Fruit fly (Drosophila melanogaster): ENCODE results near the gene lectin-21Ca.

lectin-21Ca gene

DNA sequence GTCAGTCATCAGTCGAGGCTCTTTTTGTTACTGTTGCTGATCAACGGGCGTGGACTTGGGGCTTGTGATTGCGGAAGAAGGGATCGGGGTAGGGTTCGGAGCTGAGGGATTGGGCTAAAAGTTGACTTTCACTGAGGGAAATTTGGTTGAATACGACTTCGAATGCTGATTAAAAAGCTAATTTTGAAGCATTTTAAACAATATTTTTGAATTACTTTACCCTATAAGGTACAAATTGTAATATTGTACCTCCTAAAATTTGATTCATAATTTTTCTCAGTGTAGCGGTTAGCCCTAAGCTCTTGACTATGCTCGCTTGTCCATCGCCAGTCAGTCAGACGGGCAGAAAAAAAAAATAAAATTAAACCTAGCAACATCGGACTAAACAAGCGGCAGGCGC, 22.1 kb downstream of the lectin-21Ca start:
- TF ChIP-seq CG8478 (optimal IDR thresholded peaks at IDR 0.05) (no peak), Dll (optimal IDR thresholded peaks at IDR 0.05) (no peak), pan (optimal IDR thresholded peaks at IDR 0.05) (no peak)

DNA sequence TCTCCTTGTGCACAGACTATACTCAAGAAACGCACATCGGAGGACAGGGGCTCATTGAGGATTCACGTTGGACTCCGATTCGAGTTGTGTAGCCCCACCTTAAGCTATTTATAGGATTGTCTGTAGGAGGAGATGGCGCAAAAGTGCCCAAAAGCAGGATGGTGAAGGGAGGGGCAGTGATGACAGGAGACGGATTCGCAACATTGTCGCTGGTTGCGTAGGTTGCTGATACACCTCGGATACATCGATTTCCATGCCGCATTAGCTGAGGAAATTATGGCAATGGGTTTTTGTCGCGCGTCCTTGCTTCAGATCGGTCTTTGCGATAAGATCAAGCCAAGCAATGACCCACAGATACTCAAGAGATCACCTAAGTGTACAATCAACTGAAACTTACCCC, 23.2 kb downstream of the lectin-21Ca start:
- TF ChIP-seq pan (optimal IDR thresholded peaks at IDR 0.05), result no peak
- TF ChIP-seq CG8478 (optimal IDR thresholded peaks at IDR 0.05), result no peak
- no peak for TF ChIP-seq EcR (GFP tag; optimal IDR thresholded peaks at IDR 0.05)

DNA sequence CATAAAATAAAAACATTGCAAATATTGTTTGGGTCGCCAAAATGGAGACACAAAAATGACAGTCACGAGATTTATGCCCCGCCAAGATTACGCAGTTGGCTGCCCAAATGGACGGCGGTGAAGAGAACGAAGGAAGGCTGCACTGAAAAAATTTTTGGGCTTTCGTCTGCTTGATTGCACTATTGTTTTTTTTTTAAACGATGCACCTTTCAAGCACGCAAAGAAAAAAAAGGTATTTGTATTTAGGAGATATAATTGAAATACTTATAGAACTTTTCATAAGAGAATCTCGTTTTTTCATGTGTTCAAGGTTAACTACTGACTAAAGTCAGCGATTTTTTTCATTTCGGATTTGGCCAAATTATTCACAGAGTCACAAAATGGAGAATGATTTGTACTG, 26.4 kb downstream of the lectin-21Ca start:
- TF ChIP-seq Dll (optimal IDR thresholded peaks at IDR 0.05), result no peak
- TF ChIP-seq pan (optimal IDR thresholded peaks at IDR 0.05), result no peak
- no peak for TF ChIP-seq CG8478 (optimal IDR thresholded peaks at IDR 0.05)
- no peak for TF ChIP-seq EcR (GFP tag; optimal IDR thresholded peaks at IDR 0.05)

DNA sequence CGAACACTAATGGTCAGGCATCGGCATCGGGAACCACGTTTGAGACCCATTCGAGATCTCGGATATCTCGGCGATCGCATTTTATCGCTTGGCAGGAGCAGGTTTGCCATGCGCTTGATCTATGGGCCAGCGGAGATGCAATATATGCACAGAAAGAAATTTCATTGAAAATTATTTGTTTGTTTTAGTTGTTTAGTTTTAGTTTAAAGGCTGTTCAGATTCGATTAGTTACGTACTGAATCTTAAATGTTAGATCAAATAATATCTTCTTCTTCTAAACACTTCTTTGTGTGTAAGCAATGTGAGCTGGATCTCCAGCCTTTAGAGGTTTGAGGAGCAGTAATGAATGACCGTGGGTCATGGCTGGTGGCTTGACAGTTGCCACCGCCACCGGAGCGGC, 29.4 kb downstream of the lectin-21Ca start:
- TF ChIP-seq Dll (optimal IDR thresholded peaks at IDR 0.05) (no peak), pan (optimal IDR thresholded peaks at IDR 0.05) (no peak), EcR (GFP tag; optimal IDR thresholded peaks at IDR 0.05) (no peak), psq (optimal IDR thresholded peaks at IDR 0.05) (no peak), usp (GFP tag; optimal IDR thresholded peaks at IDR 0.05) (no peak)

DNA sequence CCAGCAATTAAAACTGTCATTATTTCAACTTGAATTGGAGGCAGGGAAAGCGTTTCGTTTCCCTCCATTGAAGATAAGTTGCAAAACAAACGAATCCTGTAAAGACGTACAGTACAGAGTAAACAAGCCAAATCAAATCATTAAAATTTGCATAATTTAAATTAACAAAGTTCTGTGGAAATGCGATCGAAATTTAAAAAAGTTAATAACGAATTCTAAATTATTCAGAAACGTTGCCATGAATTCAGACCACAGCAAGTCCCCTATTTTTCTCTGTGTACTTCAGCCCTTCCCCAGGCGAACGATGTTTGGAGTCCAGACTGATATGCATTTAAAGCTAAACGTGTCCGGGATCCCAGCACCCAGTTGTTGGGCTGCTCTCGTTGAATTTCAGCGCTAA, 33.6 kb downstream of the lectin-21Ca start:
- TF ChIP-seq usp (GFP tag; optimal IDR thresholded peaks at IDR 0.05) (no peak), Dll (optimal IDR thresholded peaks at IDR 0.05) (no peak), CG8478 (optimal IDR thresholded peaks at IDR 0.05) (no peak)

DNA sequence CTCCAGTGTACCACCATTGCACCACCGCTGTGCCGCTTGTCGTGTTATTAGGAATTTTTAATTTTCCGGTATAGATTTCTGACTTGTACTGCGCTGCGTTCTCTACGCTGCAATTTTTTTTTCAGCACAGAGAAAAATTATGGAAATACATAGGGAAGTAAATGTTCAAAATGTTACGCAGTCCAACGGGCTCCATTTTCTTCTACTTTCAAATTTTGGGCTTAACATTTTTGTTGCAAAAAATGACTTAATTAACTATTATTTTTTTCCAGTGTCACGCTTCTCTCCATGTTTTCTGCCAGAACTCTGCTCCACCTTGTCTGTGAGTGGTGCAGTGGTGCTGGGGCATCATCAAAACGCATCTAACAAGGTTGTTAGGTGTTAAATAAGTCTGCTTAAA, 36.6 kb downstream of the lectin-21Ca start:
- TF ChIP-seq pan (optimal IDR thresholded peaks at IDR 0.05) (no peak), EcR (GFP tag; optimal IDR thresholded peaks at IDR 0.05) (no peak), usp (GFP tag; optimal IDR thresholded peaks at IDR 0.05) (no peak), psq (optimal IDR thresholded peaks at IDR 0.05) (no peak), Dll (optimal IDR thresholded peaks at IDR 0.05) (no peak), CG8478 (optimal IDR thresholded peaks at IDR 0.05) (no peak)

DNA sequence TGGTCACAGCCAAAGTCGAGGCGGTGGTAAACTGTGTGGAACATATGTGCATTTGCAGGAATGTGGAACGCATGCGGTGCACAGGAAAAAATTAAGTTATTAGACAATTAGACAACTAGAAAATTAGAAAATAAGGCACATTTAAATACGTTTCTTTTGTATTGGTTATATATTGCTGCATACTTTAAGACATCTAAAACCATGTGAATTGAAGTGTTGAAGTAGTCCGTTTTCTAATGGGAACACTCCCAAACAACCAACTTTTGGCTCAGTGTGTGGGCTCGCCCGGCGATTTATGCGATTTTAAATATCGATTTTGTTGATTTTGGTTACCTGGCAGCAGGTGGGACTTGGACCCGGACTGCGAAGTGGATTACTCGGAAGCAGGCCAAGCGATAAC, 39.9 kb downstream of the lectin-21Ca start:
- no peak for TF ChIP-seq psq (optimal IDR thresholded peaks at IDR 0.05)
- no peak for TF ChIP-seq Dll (optimal IDR thresholded peaks at IDR 0.05)
- TF ChIP-seq CG8478 (optimal IDR thresholded peaks at IDR 0.05), result no peak
- TF ChIP-seq EcR (GFP tag; optimal IDR thresholded peaks at IDR 0.05), result no peak
- TF ChIP-seq pan (optimal IDR thresholded peaks at IDR 0.05), result no peak
- no peak for TF ChIP-seq usp (GFP tag; optimal IDR thresholded peaks at IDR 0.05)

DNA sequence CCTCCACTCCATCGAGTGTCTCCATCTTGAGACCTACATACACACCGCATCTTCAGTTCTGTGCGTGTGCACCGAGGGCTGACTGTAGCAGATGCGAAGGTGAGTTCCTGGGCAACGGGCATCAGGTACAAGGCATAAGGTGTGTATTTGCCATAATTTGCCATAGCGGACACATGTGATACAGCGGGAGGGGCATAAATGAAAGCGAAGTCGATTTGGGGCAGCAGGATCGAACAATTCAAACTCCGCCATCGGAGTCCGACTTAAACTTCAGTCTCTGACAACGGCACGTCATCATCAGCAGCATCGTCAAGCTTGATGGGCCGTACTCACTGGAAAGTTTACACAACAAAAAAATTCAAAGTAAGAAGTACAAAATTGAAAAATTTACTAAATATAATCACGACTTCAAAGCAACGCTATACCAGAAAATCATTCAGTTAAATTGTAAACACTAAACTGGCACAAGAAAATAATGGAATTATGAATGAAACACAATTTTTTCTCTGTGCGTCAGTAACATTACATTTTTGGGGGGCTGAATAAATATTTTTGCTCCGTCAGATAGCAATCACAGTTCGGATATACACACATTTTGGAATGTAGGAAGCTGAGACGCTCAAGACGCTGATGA, 44.6 kb downstream of the lectin-21Ca start:
- TF ChIP-seq EcR (GFP tag; optimal IDR thresholded peaks at IDR 0.05) (no peak), pan (optimal IDR thresholded peaks at IDR 0.05) (no peak), usp (GFP tag; optimal IDR thresholded peaks at IDR 0.05) (no peak)

DNA sequence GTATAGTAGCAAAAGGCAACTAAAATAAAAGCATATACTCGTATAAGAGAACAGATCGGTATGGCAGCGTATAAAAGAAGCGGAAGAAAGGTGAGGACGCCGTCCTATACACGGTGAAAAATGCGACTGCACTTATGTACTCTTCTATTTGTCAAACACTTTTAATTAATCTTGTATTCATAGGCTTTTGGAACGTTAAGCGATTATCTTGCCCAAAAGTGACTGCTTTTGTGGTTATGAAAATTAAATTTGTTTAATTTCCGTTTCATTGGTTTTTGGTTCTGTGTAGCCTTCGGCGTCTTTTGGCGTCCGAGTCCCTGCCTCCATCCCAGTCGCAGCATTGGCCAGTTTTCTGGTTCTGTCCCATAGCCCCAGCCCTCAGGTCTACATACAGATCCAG, 46.4 kb downstream of the lectin-21Ca start:
- no peak for TF ChIP-seq pan (optimal IDR thresholded peaks at IDR 0.05)
- TF ChIP-seq usp (GFP tag; optimal IDR thresholded peaks at IDR 0.05), result no peak
- TF ChIP-seq EcR (GFP tag; optimal IDR thresholded peaks at IDR 0.05), result no peak
- no peak for TF ChIP-seq psq (optimal IDR thresholded peaks at IDR 0.05)
- no peak for TF ChIP-seq CG8478 (optimal IDR thresholded peaks at IDR 0.05)
- no peak for TF ChIP-seq Dll (optimal IDR thresholded peaks at IDR 0.05)

DNA sequence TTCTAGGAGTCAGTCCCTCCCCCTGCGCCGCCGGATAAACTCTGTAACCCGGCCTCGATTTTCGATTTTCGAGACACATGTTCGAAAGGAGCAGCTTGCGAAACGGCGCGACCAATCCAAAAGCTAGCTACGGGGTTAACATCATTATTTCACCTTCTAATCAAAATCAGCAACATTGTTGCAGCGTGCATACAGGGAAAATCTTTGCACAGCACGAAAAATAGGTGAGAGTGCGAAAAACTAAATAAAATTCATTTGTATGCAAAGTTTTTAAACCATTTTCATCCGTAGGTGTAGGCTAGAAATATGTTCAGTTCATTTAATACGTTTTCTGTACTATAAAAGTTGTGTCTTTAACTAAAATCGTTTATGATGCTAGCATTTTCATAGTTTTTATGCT, 47.9 kb downstream of the lectin-21Ca start:
- TF ChIP-seq psq (optimal IDR thresholded peaks at IDR 0.05), result no peak
- TF ChIP-seq EcR (GFP tag; optimal IDR thresholded peaks at IDR 0.05), result no peak
- no peak for TF ChIP-seq CG8478 (optimal IDR thresholded peaks at IDR 0.05)
- no peak for TF ChIP-seq Dll (optimal IDR thresholded peaks at IDR 0.05)
- no peak for TF ChIP-seq pan (optimal IDR thresholded peaks at IDR 0.05)
- no peak for TF ChIP-seq usp (GFP tag; optimal IDR thresholded peaks at IDR 0.05)

DNA sequence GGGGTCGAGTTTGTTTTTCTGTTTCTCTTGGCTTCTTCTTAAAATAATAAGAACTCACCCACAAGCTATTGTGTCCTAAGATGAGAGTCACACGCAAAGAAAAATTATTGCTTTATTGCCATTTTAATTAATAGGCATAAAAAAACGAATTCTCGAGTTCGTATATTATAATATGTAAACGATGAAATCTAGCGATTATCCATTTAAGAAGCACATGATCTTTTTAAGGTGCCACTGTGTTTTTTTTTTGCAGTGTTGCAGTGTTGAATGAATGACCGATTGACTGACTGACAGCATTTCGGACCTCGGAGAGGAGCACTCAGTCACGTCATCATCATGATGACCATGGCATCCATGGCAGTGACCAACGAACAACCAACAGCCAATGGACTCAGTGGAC, 50.5 kb downstream of the lectin-21Ca start:
- no peak for TF ChIP-seq CG8478 (optimal IDR thresholded peaks at IDR 0.05)
- TF ChIP-seq psq (optimal IDR thresholded peaks at IDR 0.05), result no peak
- no peak for TF ChIP-seq usp (GFP tag; optimal IDR thresholded peaks at IDR 0.05)
- no peak for TF ChIP-seq Dll (optimal IDR thresholded peaks at IDR 0.05)
- TF ChIP-seq pan (optimal IDR thresholded peaks at IDR 0.05), result no peak
- TF ChIP-seq EcR (GFP tag; optimal IDR thresholded peaks at IDR 0.05), result no peak
